Worm (Caenorhabditis elegans): ENCODE results near the gene vti-1.

DNA sequence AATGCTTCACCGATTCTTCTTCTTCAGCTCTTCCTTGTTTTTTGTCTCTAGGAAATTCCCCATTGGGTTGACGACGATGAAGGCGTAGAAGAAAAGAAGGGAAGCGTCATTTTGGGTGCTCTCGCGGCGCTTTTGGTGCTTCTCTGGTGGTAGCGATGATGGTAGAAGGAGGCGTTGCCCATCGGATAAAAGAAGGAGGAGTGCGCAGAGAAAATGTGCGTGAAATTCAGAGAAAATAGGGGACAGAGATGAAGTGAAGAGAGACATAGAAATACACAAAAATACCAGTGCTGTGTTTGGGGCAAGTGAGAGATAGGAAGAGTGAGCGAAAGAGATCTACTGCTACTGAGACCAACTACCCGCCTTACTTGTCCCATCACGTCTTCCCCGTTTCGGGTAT, 40.4 kb upstream of the vti-1 start, which contains the start of gene oig-5:
- TF ChIP-seq bed-1 (GFP tag; IDR thresholded peaks at IDR 0.05) (no peak), ztf-25 (GFP tag; IDR thresholded peaks at IDR 0.05) (no peak), snpc-3.4 (tag; optimal IDR thresholded peaks at IDR 0.05) (no peak), akir-1 (GFP tag; optimal IDR thresholded peaks at IDR 0.05) (no peak), dpff-1 (tag; optimal IDR thresholded peaks at IDR 0.05) (no peak), ztf-6 (GFP tag; IDR thresholded peaks at IDR 0.05) (no peak)

Data from whole organism, young adult.